Worm (Caenorhabditis elegans) whole organism, midembryonic: ENCODE data around the gene Y50E8A.10.

Experiments used
- T22C8.4 ChIP-seq: fragments of 200-800 bp; sonication (Bioruptor generic); IDR thresholded peaks from 2 replicates; pipeline ENCODE4 v1.3.6; 2022; ENCODE audit warnings: missing genetic modification characterization, missing compliant biosample characterization
- klf-2 ChIP-seq: fragments of 200-800 bp; sonication (Bioruptor generic); conservative IDR thresholded peaks from 2 replicates; pipeline ENCODE4 v1.3.6; 2022; ENCODE audit warnings: missing genetic modification reagents, missing genetic modification characterization, missing compliant biosample characterization
- med-1 ChIP-seq: sonication (generic microtip); optimal IDR thresholded peaks from 2 replicates; lab custom pipeline; 2017; ENCODE audit warnings: missing genetic modification characterization, mild to moderate bottlenecking, missing compliant biosample characterization, antibody characterized with exemption, missing genetic modification reagents; ENCODE audit not compliant: insufficient read depth
- ref-1 ChIP-seq: fragments of 200-800 bp; sonication (Bioruptor generic); conservative IDR thresholded peaks from 2 replicates; pipeline ENCODE4 v1.3.6; 2022; ENCODE audit warnings: missing genetic modification reagents, missing genetic modification characterization, missing compliant biosample characterization
- ztf-23 ChIP-seq: fragments of 200-800 bp; sonication (Bioruptor generic); IDR thresholded peaks from 2 replicates; pipeline ENCODE4 v1.3.6; 2022; ENCODE audit warnings: missing genetic modification reagents, missing genetic modification characterization, missing compliant biosample characterization

DNA sequence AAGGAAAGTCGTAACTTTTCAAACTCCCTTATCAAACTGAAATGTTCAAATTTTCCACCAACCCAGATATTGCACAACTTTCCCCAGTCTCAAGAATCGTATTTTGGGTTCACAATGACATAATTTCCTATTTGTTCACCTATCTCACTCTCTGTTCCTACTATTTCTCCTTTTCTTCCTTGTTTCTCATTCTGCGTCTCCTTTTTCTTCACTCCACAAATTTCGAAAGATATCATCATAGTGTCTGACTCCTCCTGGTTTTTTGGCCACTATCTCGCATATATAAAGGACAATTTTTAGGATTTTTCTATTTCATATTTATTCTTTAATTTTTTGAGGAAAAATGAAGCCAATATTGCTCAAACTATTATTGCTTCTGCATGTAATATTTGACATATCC is 6.7 kb upstream of the Y50E8A.10 start, which contains the start of gene haf-7:
- TF ChIP-seq med-1 = no peak
- TF ChIP-seq ztf-23 (GFP tag; lab: Robert Waterston, UW) = no peak
- no peak for TF ChIP-seq klf-2 (GFP tag; lab: Robert Waterston, UW)
- no peak for TF ChIP-seq ref-1 (GFP tag; lab: Robert Waterston, UW)
- no peak for TF ChIP-seq T22C8.4 (GFP tag; lab: Robert Waterston, UW)
